Worm (Caenorhabditis elegans): ENCODE results near the gene EGAP5.1.

DNA sequence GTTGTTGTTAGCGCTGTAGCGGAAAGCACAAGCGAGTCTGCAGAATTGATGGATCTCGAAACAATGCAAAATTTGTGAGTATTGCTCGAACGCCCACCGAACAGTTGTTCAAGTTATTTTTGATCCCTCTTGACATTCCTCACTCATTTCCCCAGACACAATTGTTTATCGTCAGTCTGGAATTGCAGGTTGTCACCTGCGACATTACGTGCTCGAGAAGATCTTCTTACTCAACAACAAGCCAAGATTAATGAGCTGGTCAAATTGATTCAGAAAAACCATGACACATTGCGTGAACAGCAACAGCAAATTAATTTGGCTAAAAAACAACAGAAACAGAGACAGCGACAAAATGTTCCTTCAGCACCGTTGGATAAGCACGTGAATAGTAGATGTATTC is 39.0 kb downstream of the EGAP5.1 start:
- TF ChIP-seq ceh-39 (tag; optimal IDR thresholded peaks at IDR 0.05) (no peak), elt-3 (tag; optimal IDR thresholded peaks at IDR 0.05) (no peak), unc-39 (tag; optimal IDR thresholded peaks at IDR 0.05) (no peak), ztf-11 (tag; optimal IDR thresholded peaks at IDR 0.05) (no peak), mep-1 (tag; optimal IDR thresholded peaks at IDR 0.05) (no peak), lin-13 (tag; optimal IDR thresholded peaks at IDR 0.05) (no peak), nhr-76 (tag; optimal IDR thresholded peaks at IDR 0.05) (no peak), ces-1 (GFP tag; optimal IDR thresholded peaks at IDR 0.05) (no peak)

Data from whole organism, mixed stage, embryonic.